Worm (Caenorhabditis elegans) whole organism, L4 larva: ENCODE results near the gene sas-5.

Experiments used
- D1046.2 ChIP-seq: fragments of 200-800 bp; sonication (Bioruptor generic); IDR thresholded peaks from 2 replicates; pipeline ENCODE4 v1.3.6; 2022; ENCODE audit warnings: missing genetic modification characterization, missing compliant biosample characterization
- F10B5.3 ChIP-seq: sonication (generic microtip); optimal IDR thresholded peaks from 2 replicates; lab custom pipeline; 2016; ENCODE audit warnings: mild to moderate bottlenecking, missing genetic modification characterization, missing compliant biosample characterization
- F37D6.2 ChIP-seq: sonication (generic microtip); optimal IDR thresholded peaks from 2 replicates; lab custom pipeline; 2016; ENCODE audit warnings: mild to moderate bottlenecking, missing genetic modification characterization, missing compliant biosample characterization
- Y5F2A.4 ChIP-seq: fragments of 200-800 bp; sonication (Bioruptor generic); optimal IDR thresholded peaks from 2 replicates; lab custom pipeline; 2018; ENCODE audit warnings: mild to moderate bottlenecking, missing genetic modification characterization, missing compliant biosample characterization
- Y75B8A.6 ChIP-seq: fragments of 200-800 bp; sonication (Bioruptor generic); IDR thresholded peaks from 2 replicates; pipeline ENCODE4 v1.3.6; 2022; ENCODE audit warnings: missing genetic modification reagents, missing genetic modification characterization, missing compliant biosample characterization
- aha-1 ChIP-seq: fragments of 150-350 bp; peaks from one replicate; lab custom pipeline; 2014; ENCODE audit warnings: missing biosample characterization, missing genetic modification characterization
- aly-2 ChIP-seq: sonication (generic microtip); optimal IDR thresholded peaks from 2 replicates; lab custom pipeline; 2018; ENCODE audit warnings: missing biosample characterization, missing genetic modification characterization
- arid-1 ChIP-seq: fragments of 200-800 bp; sonication (Bioruptor generic); conservative IDR thresholded peaks from 2 replicates; pipeline ENCODE4 v1.3.6; 2022; ENCODE audit warnings: missing genetic modification reagents, missing genetic modification characterization, missing compliant biosample characterization
- ceh-32 ChIP-seq: sonication (generic microtip); optimal IDR thresholded peaks from 2 replicates; lab custom pipeline; 2016; ENCODE audit warnings: mild to moderate bottlenecking, missing genetic modification characterization, missing compliant biosample characterization; ENCODE audit not compliant: poor library complexity
- ceh-62 ChIP-seq: sonication (generic microtip); optimal IDR thresholded peaks from 2 replicates; lab custom pipeline; 2017; ENCODE audit warnings: missing biosample characterization, missing genetic modification characterization
- ces-1 ChIP-seq: fragments of 150-350 bp; sonication (generic microtip); optimal IDR thresholded peaks from 4 replicates; lab custom pipeline; 2014; ENCODE audit warnings: missing biosample characterization, missing genetic modification reagents, missing genetic modification characterization
- daf-12 ChIP-seq: fragments of 150-350 bp; optimal IDR thresholded peaks from 2 replicates; lab custom pipeline; 2014; ENCODE audit warnings: missing biosample characterization, missing genetic modification reagents, missing genetic modification characterization
- dmd-6 ChIP-seq: fragments of 200-800 bp; sonication (Bioruptor generic); IDR thresholded peaks from 2 replicates; pipeline ENCODE4 v1.3.6; 2022; ENCODE audit warnings: missing genetic modification reagents, missing genetic modification characterization, missing compliant biosample characterization
- dmd-9 ChIP-seq: fragments of 200-800 bp; sonication (Bioruptor generic); IDR thresholded peaks from 2 replicates; pipeline ENCODE4 v1.3.6; 2022; ENCODE audit warnings: missing genetic modification reagents, missing genetic modification characterization, missing compliant biosample characterization
- dpl-1 ChIP-seq: fragments of 150-350 bp; optimal IDR thresholded peaks from 2 replicates; lab custom pipeline; 2014; ENCODE audit warnings: missing biosample characterization, missing genetic modification reagents, missing genetic modification characterization
- duxl-1 ChIP-seq: sonication (generic microtip); optimal IDR thresholded peaks from 2 replicates; lab custom pipeline; 2016; ENCODE audit warnings: mild to moderate bottlenecking, missing genetic modification characterization, moderate library complexity, missing compliant biosample characterization; ENCODE audit not compliant: poor library complexity
- dve-1 ChIP-seq: sonication (generic microtip); optimal IDR thresholded peaks from 2 replicates; lab custom pipeline; 2017; ENCODE audit warnings: antibody characterized with exemption, mild to moderate bottlenecking, missing genetic modification characterization, missing compliant biosample characterization; ENCODE audit not compliant: insufficient read depth
- egl-27 ChIP-seq: sonication (generic microtip); optimal IDR thresholded peaks from 3 replicates; lab custom pipeline; 2017; ENCODE audit warnings: missing biosample characterization, missing genetic modification reagents, missing genetic modification characterization
- egl-43 ChIP-seq: fragments of 200-800 bp; sonication (Bioruptor generic); IDR thresholded peaks from 2 replicates; pipeline ENCODE4 v1.3.6; 2022; ENCODE audit warnings: missing genetic modification reagents, missing genetic modification characterization, missing compliant biosample characterization
- fkh-10 ChIP-seq: fragments of 150-350 bp; optimal IDR thresholded peaks from 2 replicates; lab custom pipeline; 2014; ENCODE audit warnings: missing biosample characterization, missing genetic modification reagents, missing genetic modification characterization
- hif-1 ChIP-seq, 2 experiments: sonication (generic microtip); optimal IDR thresholded peaks; 2 replicates each; lab custom pipeline; 2016 to 2017; ENCODE audit warnings: missing compliant biosample characterization in 2 of 2, missing genetic modification characterization in 2 of 2, missing genetic modification reagents in 2 of 2, missing genotype in 2 of 2, mild to moderate bottlenecking in 1 of 2
- lim-7 ChIP-seq: fragments of 200-800 bp; sonication (Bioruptor generic); IDR thresholded peaks from 2 replicates; pipeline ENCODE4 v1.3.6; 2022; ENCODE audit warnings: missing genetic modification characterization, missing compliant biosample characterization
- lin-13 ChIP-seq: fragments of 150-350 bp; optimal IDR thresholded peaks from 2 replicates; lab custom pipeline; 2014; ENCODE audit warnings: missing biosample characterization, missing genetic modification reagents, missing genetic modification characterization
- lin-15B ChIP-seq: fragments of 150-350 bp; sonication (generic microtip); optimal IDR thresholded peaks from 3 replicates; lab custom pipeline; 2014; ENCODE audit warnings: missing biosample characterization, missing genetic modification characterization
- lin-38 ChIP-seq: fragments of 200-800 bp; sonication (Bioruptor generic); IDR thresholded peaks from 2 replicates; pipeline ENCODE4 v1.3.6; 2022; ENCODE audit warnings: missing genetic modification reagents, missing genetic modification characterization, missing compliant biosample characterization
- lin-39 ChIP-seq: fragments of 150-350 bp; optimal IDR thresholded peaks from 2 replicates; lab custom pipeline; 2014; ENCODE audit warnings: missing biosample characterization, missing genetic modification reagents, missing genetic modification characterization
- lir-3 ChIP-seq: sonication (generic microtip); optimal IDR thresholded peaks from 2 replicates; lab custom pipeline; 2016; ENCODE audit warnings: mild to moderate bottlenecking, missing genetic modification characterization, missing compliant biosample characterization
- lsy-2 ChIP-seq, 2 experiments: fragments of 150-350 bp in 1 of 2; sonication (generic microtip) in 1 of 2; optimal IDR thresholded peaks; 2 replicates each; lab custom pipeline; 2014 to 2017; ENCODE audit warnings: missing biosample characterization in 2 of 2, missing genetic modification characterization in 2 of 2
- madf-5 ChIP-seq, 2 experiments: fragments of 200-800 bp; sonication (Bioruptor generic); IDR thresholded peaks; 2 replicates each; pipeline ENCODE4 v1.3.6; 2022; ENCODE audit warnings: missing compliant biosample characterization in 2 of 2, missing genetic modification characterization in 2 of 2
- mdl-1 ChIP-seq, 2 experiments: fragments of 150-350 bp in 1 of 2; sonication (generic microtip) in 1 of 2; optimal IDR thresholded peaks; 2 replicates each; lab custom pipeline; 2014 to 2017; ENCODE audit warnings: missing biosample characterization in 2 of 2, missing genetic modification characterization in 2 of 2
- mdt-29 ChIP-seq: fragments of 200-800 bp; sonication (Bioruptor generic); IDR thresholded peaks from 2 replicates; pipeline ENCODE4 v1.3.6; 2022; ENCODE audit warnings: missing genetic modification reagents, missing genetic modification characterization, missing compliant biosample characterization
- mep-1 ChIP-seq: fragments of 150-350 bp; sonication (generic microtip); optimal IDR thresholded peaks from 3 replicates; lab custom pipeline; 2014; ENCODE audit warnings: missing biosample characterization, missing genetic modification characterization
- mxl-2 ChIP-seq: fragments of 200-800 bp; sonication (Bioruptor generic); conservative IDR thresholded peaks from 2 replicates; pipeline ENCODE4 v1.3.6; 2022; ENCODE audit warnings: missing genetic modification reagents, missing genetic modification characterization, missing compliant biosample characterization
- nhr-111 ChIP-seq: fragments of 200-800 bp; sonication (Bioruptor generic); optimal IDR thresholded peaks from 2 replicates; lab custom pipeline; 2018; ENCODE audit warnings: mild to moderate bottlenecking, missing genetic modification characterization, missing compliant biosample characterization
- nhr-25 ChIP-seq: sonication (generic microtip); optimal IDR thresholded peaks from 2 replicates; lab custom pipeline; 2017; ENCODE audit warnings: missing genetic modification characterization, mild to moderate bottlenecking, missing compliant biosample characterization, antibody characterized with exemption, moderate library complexity, borderline replicate concordance; ENCODE audit not compliant: insufficient read depth
- nhr-76 ChIP-seq: fragments of 150-350 bp; optimal IDR thresholded peaks from 2 replicates; lab custom pipeline; 2014; ENCODE audit warnings: missing biosample characterization, missing genetic modification characterization
- nhr-77 ChIP-seq: fragments of 150-350 bp; optimal IDR thresholded peaks from 2 replicates; lab custom pipeline; 2014; ENCODE audit warnings: missing biosample characterization, missing genetic modification characterization
- pha-4 ChIP-seq, 2 experiments: fragments of 150-350 bp in 1 of 2; fragments of 200-800 bp in 1 of 2; sonication (Bioruptor generic) in 1 of 2; IDR thresholded peaks in 1 of 2; optimal IDR thresholded peaks in 1 of 2; 2 replicates each; pipeline versions ENCODE4 v1.3.6 to Lab custom; 2014 to 2022; ENCODE audit warnings: missing genetic modification characterization in 2 of 2, missing genetic modification reagents in 2 of 2, missing biosample characterization in 1 of 2, missing compliant biosample characterization in 1 of 2
- rbr-2 ChIP-seq: sonication (generic microtip); optimal IDR thresholded peaks from 2 replicates; lab custom pipeline; 2016; ENCODE audit warnings: missing genotype, missing genetic modification characterization, missing compliant biosample characterization
- sdz-12 ChIP-seq: fragments of 200-800 bp; sonication (Bioruptor generic); optimal IDR thresholded peaks from 2 replicates; lab custom pipeline; 2018; ENCODE audit warnings: mild to moderate bottlenecking, missing genetic modification characterization, missing compliant biosample characterization
- set-16 ChIP-seq: fragments of 200-800 bp; sonication (Bioruptor generic); IDR thresholded peaks from 2 replicates; pipeline ENCODE4 v1.3.6; 2022; ENCODE audit warnings: missing genetic modification reagents, missing genetic modification characterization, missing compliant biosample characterization
- skn-1 ChIP-seq: fragments of 150-350 bp; optimal IDR thresholded peaks from 2 replicates; lab custom pipeline; 2014; ENCODE audit warnings: missing biosample characterization, missing genetic modification characterization
- snpc-4 ChIP-seq: fragments of 150-350 bp; optimal IDR thresholded peaks from 2 replicates; lab custom pipeline; 2014; ENCODE audit warnings: missing biosample characterization, missing genetic modification characterization
- spr-1 ChIP-seq: sonication (generic microtip); optimal IDR thresholded peaks from 2 replicates; lab custom pipeline; 2016; ENCODE audit warnings: mild to moderate bottlenecking, missing genetic modification characterization, missing compliant biosample characterization
- unc-39 ChIP-seq: sonication (generic microtip); optimal IDR thresholded peaks from 2 replicates; lab custom pipeline; 2017; ENCODE audit warnings: missing biosample characterization, missing genetic modification characterization
- unc-62 ChIP-seq, 3 experiments: fragments of 150-350 bp in 1 of 3; sonication (generic microtip); optimal IDR thresholded peaks in 2 of 3; peaks in 1 of 3; 1 replicate in 1 of 3; 2 replicates in 2 of 3; lab custom pipeline; 2014 to 2017; ENCODE audit warnings: missing biosample characterization in 3 of 3, missing genetic modification characterization in 3 of 3, missing genetic modification reagents in 3 of 3, missing genotype in 1 of 3
- zag-1 ChIP-seq: fragments of 150-350 bp; optimal IDR thresholded peaks from 2 replicates; lab custom pipeline; 2014; ENCODE audit warnings: missing biosample characterization, missing genetic modification characterization
- zfp-2 ChIP-seq: sonication (generic microtip); optimal IDR thresholded peaks from 2 replicates; lab custom pipeline; 2016; ENCODE audit warnings: mild to moderate bottlenecking, missing genetic modification characterization, missing compliant biosample characterization
- zip-11 ChIP-seq: fragments of 200-800 bp; sonication (Bioruptor generic); IDR thresholded peaks from 2 replicates; pipeline ENCODE4 v1.3.6; 2022; ENCODE audit warnings: missing genetic modification characterization, missing compliant biosample characterization
- ztf-11 ChIP-seq: fragments of 150-350 bp; optimal IDR thresholded peaks from 2 replicates; lab custom pipeline; 2014; ENCODE audit warnings: missing biosample characterization, missing genetic modification characterization

Gene sas-5

ce11 chrV:11638634-11639117 is 28.1 kb downstream of the sas-5 start (continued):
- TF ChIP-seq set-16 (GFP tag; lab: Robert Waterston, UW): no peak
- TF ChIP-seq zfp-2 (tag; lab: Kevin White, UChicago): no peak
- TF ChIP-seq egl-27 (tag; lab: Kevin White, UChicago): no peak
- no peak for TF ChIP-seq spr-1
- TF ChIP-seq lir-3 (tag; lab: Kevin White, UChicago): no peak
- no peak for TF ChIP-seq ceh-62
- TF ChIP-seq nhr-77 (tag; lab: Kevin White, UChicago): no peak
- no peak for TF ChIP-seq dmd-9 (GFP tag; lab: Robert Waterston, UW)
- TF ChIP-seq lsy-2 (tag; optimal IDR thresholded peaks at IDR 0.05; lab: Kevin White, UChicago): peak; percentile 39 to 58
- TF ChIP-seq lim-7 (GFP tag; lab: Robert Waterston, UW): no peak
- no peak for TF ChIP-seq nhr-111 (GFP tag; lab: Kevin White, UChicago)
- TF ChIP-seq ceh-32 (tag; lab: Kevin White, UChicago): no peak
- TF ChIP-seq lin-15B (tag; lab: Kevin White, UChicago): no peak
- TF ChIP-seq lin-39 (tag; lab: Kevin White, UChicago): no peak
- no peak for TF ChIP-seq lin-13
- TF ChIP-seq mdl-1 (tag; optimal IDR thresholded peaks at IDR 0.05; lab: Kevin White, UChicago): no peak
- peak; percentile 50 for TF ChIP-seq mep-1
- no peak for TF ChIP-seq daf-12 (tag; lab: Kevin White, UChicago)
- no peak for TF ChIP-seq dpl-1 (GFP tag; lab: Kevin White, UChicago)
- TF ChIP-seq F10B5.3: no peak
- peak; percentile 95 for TF ChIP-seq aha-1 (tag; lab: Kevin White, UChicago)
- TF ChIP-seq Y5F2A.4: no peak
- TF ChIP-seq rbr-2: peak; percentile 50
- TF ChIP-seq mdt-29 (GFP tag; lab: Robert Waterston, UW): no peak
- peak; percentile 62 for TF ChIP-seq dve-1 (tag; lab: Kevin White, UChicago)
- peak in 1 of 2 experiments; percentile 60 for TF ChIP-seq hif-1 (tag; optimal IDR thresholded peaks at IDR 0.05; lab: Kevin White, UChicago)
- no peak for TF ChIP-seq unc-39
- no peak for TF ChIP-seq ztf-11 (tag; lab: Kevin White, UChicago)
- TF ChIP-seq ces-1 (GFP tag; lab: Kevin White, UChicago): no peak
- TF ChIP-seq nhr-25 (tag; lab: Kevin White, UChicago): no peak
- TF ChIP-seq skn-1 (tag; lab: Kevin White, UChicago): no peak
- no peak for TF ChIP-seq snpc-4 (tag; lab: Kevin White, UChicago)
- TF ChIP-seq unc-62 (GFP tag; optimal IDR thresholded peaks at IDR 0.05 in 1 of 2; lab: Kevin White, UChicago): peak in 1 of 2 experiments; percentile 75
- no peak for TF ChIP-seq unc-62 (tag; optimal IDR thresholded peaks at IDR 0.05; lab: Kevin White, UChicago)
- no peak for TF ChIP-seq F37D6.2 (tag; lab: Kevin White, UChicago)
- no peak for TF ChIP-seq zip-11
- TF ChIP-seq Y75B8A.6 (GFP tag; lab: Robert Waterston, UW): no peak
- TF ChIP-seq dmd-6: peak; percentile 33; the same call in 1 of the 2 replicates
- TF ChIP-seq arid-1: no peak
- TF ChIP-seq madf-5 (GFP tag; IDR thresholded peaks at IDR 0.05; lab: Robert Waterston, UW): no peak
- no peak for TF ChIP-seq pha-4 (GFP tag; IDR thresholded peaks at IDR 0.05; lab: Robert Waterston, UW)
- peak; percentile 73 for TF ChIP-seq pha-4 (tag; optimal IDR thresholded peaks at IDR 0.05; lab: Kevin White, UChicago)
- TF ChIP-seq aly-2 (tag; lab: Kevin White, UChicago): no peak
- TF ChIP-seq duxl-1: no peak
- no peak for TF ChIP-seq zag-1
- TF ChIP-seq mxl-2: no peak
- TF ChIP-seq fkh-10 (GFP tag; lab: Kevin White, UChicago): no peak
- TF ChIP-seq lin-38: no peak; the same call in 1 of the 2 replicates
- peak; percentile 69; the same call in 1 of the 2 replicates for TF ChIP-seq egl-43 (GFP tag; lab: Robert Waterston, UW)
- no peak for TF ChIP-seq sdz-12 (GFP tag; lab: Kevin White, UChicago)
- no peak for TF ChIP-seq nhr-76 (tag; lab: Kevin White, UChicago)
- no peak for TF ChIP-seq D1046.2 (GFP tag; lab: Robert Waterston, UW)
